Worm (Caenorhabditis elegans) whole organism, late embryonic: ENCODE results near the gene C34H4.2.

ENCODE experiments used
- C08G9.2 ChIP-seq: sonication (generic microtip); optimal IDR thresholded peaks from 2 replicates; lab custom pipeline; 2016; ENCODE audit warnings: mild to moderate bottlenecking, missing genetic modification characterization, moderate library complexity, missing compliant biosample characterization
- F13H6.1 ChIP-seq: sonication (generic microtip); optimal IDR thresholded peaks from 2 replicates; lab custom pipeline; 2016; ENCODE audit warnings: missing genetic modification characterization, missing compliant biosample characterization
- K02D7.2 ChIP-seq: sonication (generic microtip); optimal IDR thresholded peaks from 2 replicates; lab custom pipeline; 2017; ENCODE audit warnings: mild to moderate bottlenecking, missing genetic modification characterization, missing compliant biosample characterization
- K09A11.1 ChIP-seq: sonication (generic microtip); optimal IDR thresholded peaks from 2 replicates; lab custom pipeline; 2017; ENCODE audit warnings: antibody characterized with exemption, mild to moderate bottlenecking, missing genetic modification characterization, missing compliant biosample characterization; ENCODE audit not compliant: insufficient read depth
- Y22D7AL.16 ChIP-seq: sonication (generic microtip); optimal IDR thresholded peaks from 2 replicates; lab custom pipeline; 2016; ENCODE audit warnings: missing genetic modification characterization, missing compliant biosample characterization
- ahr-1 ChIP-seq: sonication (generic microtip); optimal IDR thresholded peaks from 2 replicates; lab custom pipeline; 2016; ENCODE audit warnings: missing genetic modification characterization, missing compliant biosample characterization
- ama-1 ChIP-seq: fragments of 150-350 bp; optimal IDR thresholded peaks from 2 replicates; lab custom pipeline; 2014
- ceh-18 ChIP-seq: sonication (generic microtip); optimal IDR thresholded peaks from 2 replicates; lab custom pipeline; 2016; ENCODE audit warnings: missing genetic modification characterization, missing compliant biosample characterization
- ceh-19 ChIP-seq: fragments of 200-800 bp; sonication (Bioruptor generic); optimal IDR thresholded peaks from 2 replicates; lab custom pipeline; 2018; ENCODE audit warnings: mild to moderate bottlenecking, missing genetic modification characterization, missing compliant biosample characterization
- ceh-24 ChIP-seq: sonication (generic microtip); optimal IDR thresholded peaks from 2 replicates; lab custom pipeline; 2016; ENCODE audit warnings: mild to moderate bottlenecking, missing genetic modification characterization, missing compliant biosample characterization
- ceh-30 ChIP-seq: fragments of 150-350 bp; optimal IDR thresholded peaks from 2 replicates; lab custom pipeline; 2014; ENCODE audit warnings: missing biosample characterization, missing genetic modification characterization
- ceh-45 ChIP-seq: fragments of 200-800 bp; sonication (Bioruptor generic); IDR thresholded peaks from 2 replicates; pipeline ENCODE4 v1.3.6; 2022; ENCODE audit warnings: missing genetic modification reagents, missing genetic modification characterization, missing compliant biosample characterization
- ceh-48 ChIP-seq: sonication (generic microtip); optimal IDR thresholded peaks from 2 replicates; lab custom pipeline; 2016; ENCODE audit warnings: missing genetic modification characterization, inconsistent platforms, missing compliant biosample characterization
- ceh-9 ChIP-seq: sonication (generic microtip); optimal IDR thresholded peaks from 2 replicates; lab custom pipeline; 2016; ENCODE audit warnings: mild to moderate bottlenecking, missing genetic modification characterization, inconsistent platforms, missing compliant biosample characterization
- che-1 ChIP-seq: sonication (generic microtip); optimal IDR thresholded peaks from 2 replicates; lab custom pipeline; 2016; ENCODE audit warnings: mild to moderate bottlenecking, missing genetic modification characterization, missing compliant biosample characterization
- dve-1 ChIP-seq: sonication (generic microtip); optimal IDR thresholded peaks from 2 replicates; lab custom pipeline; 2017; ENCODE audit warnings: antibody characterized with exemption, mild to moderate bottlenecking, missing genetic modification characterization, missing compliant biosample characterization
- elt-4 ChIP-seq: sonication (generic microtip); optimal IDR thresholded peaks from 2 replicates; lab custom pipeline; 2016; ENCODE audit warnings: missing genetic modification characterization, missing compliant biosample characterization
- ets-4 ChIP-seq: sonication (generic microtip); optimal IDR thresholded peaks from 2 replicates; lab custom pipeline; 2016; ENCODE audit warnings: missing genetic modification characterization, missing compliant biosample characterization
- fax-1 ChIP-seq: sonication (generic microtip); optimal IDR thresholded peaks from 2 replicates; lab custom pipeline; 2016; ENCODE audit warnings: missing genotype, missing genetic modification characterization, missing compliant biosample characterization
- fkh-10 ChIP-seq: fragments of 150-350 bp; optimal IDR thresholded peaks from 2 replicates; lab custom pipeline; 2014; ENCODE audit warnings: missing biosample characterization, missing genetic modification reagents, missing genetic modification characterization
- gmeb-2 ChIP-seq: sonication (generic microtip); optimal IDR thresholded peaks from 2 replicates; lab custom pipeline; 2016; ENCODE audit warnings: missing genetic modification characterization, inconsistent platforms, missing compliant biosample characterization
- hlh-13 ChIP-seq: fragments of 200-800 bp; sonication (Bioruptor generic); optimal IDR thresholded peaks from 2 replicates; lab custom pipeline; 2018; ENCODE audit warnings: mild to moderate bottlenecking, missing genetic modification characterization, missing compliant biosample characterization
- hlh-30 ChIP-seq: sonication (generic microtip); optimal IDR thresholded peaks from 2 replicates; lab custom pipeline; 2017; ENCODE audit warnings: antibody characterized with exemption, missing genetic modification characterization, missing compliant biosample characterization; ENCODE audit not compliant: insufficient read depth
- hlh-8 ChIP-seq: sonication (generic microtip); optimal IDR thresholded peaks from 2 replicates; lab custom pipeline; 2016; ENCODE audit warnings: missing genotype, missing genetic modification characterization, missing compliant biosample characterization
- madf-2 ChIP-seq: sonication (generic microtip); optimal IDR thresholded peaks from 2 replicates; lab custom pipeline; 2017; ENCODE audit warnings: missing genetic modification characterization, missing compliant biosample characterization
- mec-3 ChIP-seq: sonication (generic microtip); optimal IDR thresholded peaks from 2 replicates; lab custom pipeline; 2016; ENCODE audit warnings: borderline replicate concordance, missing genetic modification characterization, missing compliant biosample characterization
- nfya-1 ChIP-seq: sonication (generic microtip); optimal IDR thresholded peaks from 2 replicates; lab custom pipeline; 2017; ENCODE audit warnings: missing genetic modification characterization, mild to moderate bottlenecking, missing compliant biosample characterization, antibody characterized with exemption, moderate library complexity
- nhr-232 ChIP-seq: sonication (generic microtip); optimal IDR thresholded peaks from 2 replicates; lab custom pipeline; 2016; ENCODE audit warnings: missing genetic modification characterization, missing compliant biosample characterization
- odd-2 ChIP-seq: sonication (generic microtip); optimal IDR thresholded peaks from 2 replicates; lab custom pipeline; 2017; ENCODE audit warnings: antibody characterized with exemption, mild to moderate bottlenecking, missing genetic modification characterization, missing compliant biosample characterization
- pat-9 ChIP-seq: fragments of 200-800 bp; sonication (Bioruptor generic); optimal IDR thresholded peaks from 2 replicates; lab custom pipeline; 2018; ENCODE audit warnings: mild to moderate bottlenecking, missing genetic modification characterization, moderate library complexity, missing compliant biosample characterization
- sdc-2 ChIP-seq: sonication (generic microtip); optimal IDR thresholded peaks from 2 replicates; lab custom pipeline; 2016; ENCODE audit warnings: missing genotype, missing genetic modification characterization, missing compliant biosample characterization
- sox-2 ChIP-seq: fragments of 200-800 bp; sonication (Bioruptor generic); IDR thresholded peaks from 2 replicates; pipeline ENCODE4 v1.3.6; 2022; ENCODE audit warnings: missing genetic modification reagents, missing genetic modification characterization, missing compliant biosample characterization
- tbx-2 ChIP-seq: sonication (generic microtip); optimal IDR thresholded peaks from 2 replicates; lab custom pipeline; 2016; ENCODE audit warnings: missing genetic modification characterization, missing compliant biosample characterization
- ttx-3 ChIP-seq: sonication (generic microtip); optimal IDR thresholded peaks from 2 replicates; lab custom pipeline; 2016; ENCODE audit warnings: missing genetic modification reagents, missing genetic modification characterization, missing compliant biosample characterization
- unc-55 ChIP-seq: sonication (generic microtip); optimal IDR thresholded peaks from 2 replicates; lab custom pipeline; 2017; ENCODE audit warnings: missing biosample characterization, missing genetic modification reagents, missing genetic modification characterization
- ztf-16 ChIP-seq: sonication (generic microtip); optimal IDR thresholded peaks from 2 replicates; lab custom pipeline; 2017; ENCODE audit warnings: missing genetic modification characterization, missing compliant biosample characterization

C34H4.2 gene

ce11 chrIV:1559931-1560330 is 6.4 kb downstream of the C34H4.2 start, which contains the start of gene Y41D4B.17:
Gene Y41D4B.17, plus strand, starts transcription at chrIV:1560104.
- TF ChIP-seq madf-2 (no peak), hlh-30 (no peak)

ce11 chrIV:1561884-1562283 is 8.3 kb downstream of the C34H4.2 start, which contains the start of gene hpo-6:
Gene hpo-6, plus strand, starts transcription at chrIV:1562184.
- TF ChIP-seq K09A11.1 (tag; lab: Kevin White, UChicago) (no peak), ahr-1 (tag; lab: Kevin White, UChicago) (no peak), nhr-232 (tag; lab: Kevin White, UChicago) (no peak), ceh-9 (tag; lab: Kevin White, UChicago) (no peak), nfya-1 (tag; lab: Kevin White, UChicago) (no peak), ceh-48 (tag; lab: Kevin White, UChicago) (no peak), pat-9 (tag; lab: Kevin White, UChicago) (no peak), fkh-10 (GFP tag; lab: Kevin White, UChicago) (no peak), dve-1 (tag; lab: Kevin White, UChicago) (no peak), ttx-3 (tag; lab: Kevin White, UChicago) (no peak), tbx-2 (no peak)
- TF ChIP-seq, all 69 proteins: peak for 0

- TF ChIP-seq ceh-9 (tag; lab: Kevin White, UChicago) = no peak
- no peak for TF ChIP-seq K02D7.2 (tag; lab: Kevin White, UChicago)
- no peak for TF ChIP-seq sdc-2
- TF ChIP-seq ceh-48 (tag; lab: Kevin White, UChicago) = no peak
- no peak for TF ChIP-seq ahr-1 (tag; lab: Kevin White, UChicago)
- no peak for TF ChIP-seq gmeb-2 (tag; lab: Kevin White, UChicago)
- no peak for TF ChIP-seq ztf-16 (tag; lab: Kevin White, UChicago)
- no peak for TF ChIP-seq fax-1
- TF ChIP-seq ama-1 (lab: Kevin White, UChicago) = no peak
- TF ChIP-seq fkh-10 (GFP tag; lab: Kevin White, UChicago) = no peak
- no peak for TF ChIP-seq ets-4 (tag; lab: Kevin White, UChicago)
- no peak for TF ChIP-seq unc-55 (GFP tag; lab: Kevin White, UChicago)
- no peak for TF ChIP-seq ceh-30 (tag; lab: Kevin White, UChicago)
- TF ChIP-seq ceh-24 (tag; lab: Kevin White, UChicago) = no peak
- TF ChIP-seq F13H6.1 (tag; lab: Kevin White, UChicago) = no peak
- no peak for TF ChIP-seq ceh-45 (GFP tag; lab: Robert Waterston, UW)
- no peak for TF ChIP-seq nhr-232 (tag; lab: Kevin White, UChicago)
- TF ChIP-seq odd-2 = no peak
These were observed 10.1 kb downstream of the C34H4.2 start, which contains the start of gene Y41D4B.15 for ce11 chrIV:1563476-1564131. Gene Y41D4B.15, plus strand, starts transcription at chrIV:1564081.

- no peak for TF ChIP-seq hlh-8
- TF ChIP-seq che-1 (tag; lab: Kevin White, UChicago) = no peak
- TF ChIP-seq ceh-19 = no peak
- no peak for TF ChIP-seq ceh-18
- TF ChIP-seq C08G9.2 = no peak
- TF ChIP-seq odd-2 = no peak
- no peak for TF ChIP-seq sox-2 (GFP tag; lab: Robert Waterston, UW)
- TF ChIP-seq hlh-13 (GFP tag; lab: Kevin White, UChicago) = no peak
- TF ChIP-seq elt-4 (tag; lab: Kevin White, UChicago) = no peak
- TF ChIP-seq Y22D7AL.16 = no peak
- TF ChIP-seq mec-3 (tag; lab: Kevin White, UChicago) = no peak
- TF ChIP-seq ahr-1 (tag; lab: Kevin White, UChicago) = no peak
- TF ChIP-seq ceh-48 (tag; lab: Kevin White, UChicago) = no peak
- no peak for TF ChIP-seq ama-1 (lab: Kevin White, UChicago)
- TF ChIP-seq, all 69 proteins: peak for 0
These were observed 12.2 kb downstream of the C34H4.2 start for ce11 chrIV:1565725-1566124.
